Worm (Caenorhabditis elegans): ENCODE results near the gene inos-1.

Gene inos-1

ce11 chrII:11723904-11724303, 23.8 kb upstream of the inos-1 start, which contains the start of gene ldh-1:
Gene ldh-1, plus strand, starts transcription at chrII:11724204.
- TF ChIP-seq daf-12 (tag; optimal IDR thresholded peaks at IDR 0.05), result no peak
- TF ChIP-seq sea-2 (GFP tag; optimal IDR thresholded peaks at IDR 0.05), result no peak
- no peak for TF ChIP-seq ztf-11 (tag; optimal IDR thresholded peaks at IDR 0.05)
- TF ChIP-seq unc-62 (GFP tag; optimal IDR thresholded peaks at IDR 0.05), result no peak
- no peak for TF ChIP-seq nhr-76 (tag; optimal IDR thresholded peaks at IDR 0.05)
- no peak for TF ChIP-seq hmg-11 (tag; optimal IDR thresholded peaks at IDR 0.05)
- TF ChIP-seq R02D3.7 (tag; optimal IDR thresholded peaks at IDR 0.05), result no peak
- TF ChIP-seq nhr-23 (tag; optimal IDR thresholded peaks at IDR 0.05), result no peak
- TF ChIP-seq nhr-28 (tag; optimal IDR thresholded peaks at IDR 0.05), result no peak
- TF ChIP-seq egl-27 (tag; optimal IDR thresholded peaks at IDR 0.05), result no peak
- TF ChIP-seq nhr-12 (tag; optimal IDR thresholded peaks at IDR 0.05), result no peak
- no peak for TF ChIP-seq pqm-1 (tag; optimal IDR thresholded peaks at IDR 0.05)
- no peak for TF ChIP-seq lin-15B (tag; optimal IDR thresholded peaks at IDR 0.05)
- no peak for TF ChIP-seq mml-1 (tag; optimal IDR thresholded peaks at IDR 0.05)
- TF ChIP-seq fkh-10 (GFP tag; optimal IDR thresholded peaks at IDR 0.05), result no peak
- TF ChIP-seq skn-1 (tag; optimal IDR thresholded peaks at IDR 0.05), result no peak
- no peak for TF ChIP-seq jun-1 (tag; optimal IDR thresholded peaks at IDR 0.05)
- no peak for TF ChIP-seq ceh-28 (tag; optimal IDR thresholded peaks at IDR 0.05)
- TF ChIP-seq fkh-2 (tag; optimal IDR thresholded peaks at IDR 0.05), result no peak

DNA sequence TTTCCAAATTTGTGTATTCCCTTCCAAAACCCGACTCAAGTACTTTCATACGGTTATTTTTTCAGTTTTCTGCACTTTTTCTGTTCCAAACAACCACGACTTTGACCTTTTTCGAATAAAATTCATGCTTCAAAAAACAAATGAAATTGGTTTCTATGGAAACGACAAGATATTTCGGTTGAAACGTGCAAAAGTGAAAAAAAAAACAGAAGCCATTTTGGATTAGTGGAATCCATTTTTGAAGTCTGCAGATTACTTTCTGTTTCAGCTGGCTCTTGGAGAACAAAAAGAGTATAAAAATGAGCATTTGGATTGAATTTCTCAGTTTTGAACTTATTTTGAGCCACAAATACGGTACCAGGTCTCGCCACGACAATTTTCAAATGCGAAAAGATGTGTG, 22.1 kb upstream of the inos-1 start:
- no peak for TF ChIP-seq eor-1 (tag; optimal IDR thresholded peaks at IDR 0.05)
- no peak for TF ChIP-seq tbx-2 (tag; optimal IDR thresholded peaks at IDR 0.05)
- no peak for TF ChIP-seq snpc-4 (tag; optimal IDR thresholded peaks at IDR 0.05)
- no peak for TF ChIP-seq aly-2 (tag; optimal IDR thresholded peaks at IDR 0.05)
- no peak for TF ChIP-seq ama-1 (optimal IDR thresholded peaks at IDR 0.05)
- no peak for TF ChIP-seq skn-1 (tag; optimal IDR thresholded peaks at IDR 0.05)
- TF ChIP-seq fos-1 (tag; optimal IDR thresholded peaks at IDR 0.05), result no peak
- no peak for TF ChIP-seq ztf-11 (tag; optimal IDR thresholded peaks at IDR 0.05)
- no peak for TF ChIP-seq nhr-77 (tag; optimal IDR thresholded peaks at IDR 0.05)
- no peak for TF ChIP-seq ceh-28 (tag; optimal IDR thresholded peaks at IDR 0.05)
- no peak for TF ChIP-seq lin-15B (tag; optimal IDR thresholded peaks at IDR 0.05)
- no peak for TF ChIP-seq ceh-16 (tag; optimal IDR thresholded peaks at IDR 0.05)
- no peak for TF ChIP-seq mml-1 (tag; optimal IDR thresholded peaks at IDR 0.05)
- no peak for TF ChIP-seq zag-1 (tag; optimal IDR thresholded peaks at IDR 0.05)
- TF ChIP-seq elt-2 (tag; optimal IDR thresholded peaks at IDR 0.05), result no peak

DNA sequence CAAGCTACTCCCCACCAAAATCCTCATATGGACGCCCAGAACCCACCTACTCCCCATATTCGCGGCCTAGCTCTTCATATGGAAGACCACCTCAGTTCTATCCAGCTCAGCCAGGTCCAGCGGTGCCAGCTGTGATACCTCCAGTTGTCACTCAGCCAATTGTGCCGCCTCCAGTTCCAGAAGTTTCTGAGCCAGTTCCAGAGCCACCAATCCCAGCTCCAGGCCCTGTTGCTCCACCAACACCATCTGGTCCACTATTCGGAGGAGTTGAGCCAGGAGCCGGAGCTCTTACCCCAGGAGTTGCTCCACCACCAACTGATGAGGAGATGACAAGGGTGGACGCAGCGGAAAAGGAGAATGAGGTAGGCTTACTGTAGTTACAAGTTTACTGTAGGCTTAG, 21.5 kb upstream of the inos-1 start:
- no peak for TF ChIP-seq ceh-16 (tag; optimal IDR thresholded peaks at IDR 0.05)
- TF ChIP-seq pha-4 (tag; optimal IDR thresholded peaks at IDR 0.05), result no peak
- TF ChIP-seq ceh-9 (tag; optimal IDR thresholded peaks at IDR 0.05), result no peak
- TF ChIP-seq nhr-23 (tag; optimal IDR thresholded peaks at IDR 0.05), result no peak

DNA sequence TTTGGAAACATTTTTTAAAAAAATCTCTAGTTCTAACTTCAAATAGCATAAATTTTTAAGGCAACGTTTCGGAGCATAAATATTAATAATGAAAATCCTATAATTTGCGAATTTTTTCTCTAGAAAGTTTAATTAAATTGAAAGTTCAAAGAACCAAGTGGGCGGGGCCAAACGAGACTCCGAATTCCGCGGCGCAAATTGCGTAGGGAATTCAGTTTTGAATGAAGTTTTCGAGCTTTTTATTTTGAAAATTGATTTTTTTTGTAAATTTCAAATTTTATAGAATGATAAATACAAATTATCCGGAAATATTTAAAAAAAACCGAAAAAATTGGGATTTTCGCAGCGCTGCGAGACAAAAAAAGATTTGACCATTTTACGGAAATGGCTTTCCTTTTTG, 20.7 kb upstream of the inos-1 start:
- TF ChIP-seq nhr-23 (tag; optimal IDR thresholded peaks at IDR 0.05) (no peak), fkh-2 (tag; optimal IDR thresholded peaks at IDR 0.05) (no peak), egl-27 (tag; optimal IDR thresholded peaks at IDR 0.05) (no peak), nhr-25 (tag; optimal IDR thresholded peaks at IDR 0.05) (no peak), sea-2 (GFP tag; optimal IDR thresholded peaks at IDR 0.05) (no peak), jun-1 (tag; optimal IDR thresholded peaks at IDR 0.05) (no peak), ceh-28 (tag; optimal IDR thresholded peaks at IDR 0.05) (no peak)

DNA sequence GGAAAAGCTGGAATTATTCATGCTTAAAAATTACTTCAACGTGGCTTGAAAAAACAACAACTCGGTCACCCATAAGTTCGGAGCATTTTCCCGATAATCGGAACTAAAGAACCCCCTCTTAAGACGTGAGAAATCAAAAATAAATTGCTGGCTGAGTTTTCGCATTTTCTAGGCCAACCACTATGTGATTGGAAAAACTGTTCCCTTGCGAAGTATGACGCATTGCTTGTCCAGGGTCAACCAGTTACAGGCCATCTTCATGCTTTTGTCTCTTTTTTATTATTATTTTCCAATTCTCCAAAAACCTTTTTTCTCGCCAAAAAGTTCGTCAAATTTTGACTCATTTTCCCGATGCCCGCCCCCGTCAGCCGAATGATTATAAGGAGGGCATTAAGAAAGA, 20.0 kb upstream of the inos-1 start, which contains the start of gene F13D12.3:
TSS of gene F13D12.3 (plus strand) at position 301 of the 400 bp plus-strand sequence.
- TF ChIP-seq daf-12 (tag; optimal IDR thresholded peaks at IDR 0.05), result no peak
- TF ChIP-seq aly-2 (tag; optimal IDR thresholded peaks at IDR 0.05), result no peak
- TF ChIP-seq egl-27 (tag; optimal IDR thresholded peaks at IDR 0.05), result no peak
- TF ChIP-seq ceh-28 (tag; optimal IDR thresholded peaks at IDR 0.05), result no peak
- no peak for TF ChIP-seq mml-1 (tag; optimal IDR thresholded peaks at IDR 0.05)
- no peak for TF ChIP-seq nfya-1 (tag; optimal IDR thresholded peaks at IDR 0.05; ENCODE audit: insufficient read depth)

ce11 chrII:11719533-11719932, 19.4 kb upstream of the inos-1 start:
- TF ChIP-seq nhr-23 (tag; optimal IDR thresholded peaks at IDR 0.05), result no peak
- TF ChIP-seq egl-27 (tag; optimal IDR thresholded peaks at IDR 0.05), result no peak
- TF ChIP-seq nhr-43 (tag; optimal IDR thresholded peaks at IDR 0.05; ENCODE audit: poor library complexity, severe bottlenecking), result no peak
- no peak for TF ChIP-seq jun-1 (tag; optimal IDR thresholded peaks at IDR 0.05)
- no peak for TF ChIP-seq egl-5 (tag; optimal IDR thresholded peaks at IDR 0.05)
- TF ChIP-seq ZK546.5 (tag; optimal IDR thresholded peaks at IDR 0.05), result no peak
- TF ChIP-seq mdl-1 (tag; optimal IDR thresholded peaks at IDR 0.05), result no peak
- no peak for TF ChIP-seq ztf-4 (tag; optimal IDR thresholded peaks at IDR 0.05)
- TF ChIP-seq nhr-11 (tag; optimal IDR thresholded peaks at IDR 0.05), result no peak
- TF ChIP-seq pqm-1 (tag; optimal IDR thresholded peaks at IDR 0.05), result no peak

Data from whole organism, L3 larva.